Worm (Caenorhabditis elegans) whole organism, L2 larva: ENCODE results near the gene ndx-9.
A peak's percentile ranks its signal among the peaks of the same experiment; 100 is the strongest.

Source experiments
- C34F6.9 ChIP-seq: fragments of 150-350 bp; optimal IDR thresholded peaks from 2 replicates; lab custom pipeline; 2014; ENCODE audit warnings: missing biosample characterization, missing genetic modification characterization
- F13H6.1 ChIP-seq: sonication (generic microtip); optimal IDR thresholded peaks from 2 replicates; lab custom pipeline; 2016; ENCODE audit warnings: missing genetic modification characterization, missing compliant biosample characterization
- Y55F3AM.14 ChIP-seq: fragments of 200-800 bp; sonication (Bioruptor generic); optimal IDR thresholded peaks from 2 replicates; lab custom pipeline; 2018; ENCODE audit warnings: mild to moderate bottlenecking, missing genetic modification characterization, missing compliant biosample characterization
- ZK546.5 ChIP-seq: sonication (generic microtip); optimal IDR thresholded peaks from 2 replicates; lab custom pipeline; 2017; ENCODE audit warnings: missing biosample characterization, missing genetic modification characterization
- aly-2 ChIP-seq: fragments of 150-350 bp; optimal IDR thresholded peaks from 2 replicates; lab custom pipeline; 2014; ENCODE audit warnings: missing biosample characterization, missing genetic modification characterization
- ama-1 ChIP-seq: fragments of 150-350 bp; optimal IDR thresholded peaks from 2 replicates; lab custom pipeline; 2018; ENCODE audit warnings: inconsistent platforms
- blmp-1 ChIP-seq: sonication (generic microtip); optimal IDR thresholded peaks from 2 replicates; lab custom pipeline; 2017; ENCODE audit warnings: missing genetic modification characterization, mild to moderate bottlenecking, missing compliant biosample characterization, antibody characterized with exemption, moderate library complexity; ENCODE audit not compliant: insufficient read depth
- ceh-16 ChIP-seq: fragments of 150-350 bp; optimal IDR thresholded peaks from 2 replicates; lab custom pipeline; 2014; ENCODE audit warnings: missing biosample characterization, missing genetic modification characterization
- ceh-82 ChIP-seq: fragments of 150-350 bp; optimal IDR thresholded peaks from 2 replicates; lab custom pipeline; 2014; ENCODE audit warnings: missing biosample characterization, missing genetic modification characterization
- crh-2 ChIP-seq: sonication (generic microtip); optimal IDR thresholded peaks from 2 replicates; lab custom pipeline; 2017; ENCODE audit warnings: missing biosample characterization, missing genetic modification characterization
- dmd-4 ChIP-seq: sonication (generic microtip); optimal IDR thresholded peaks from 2 replicates; lab custom pipeline; 2017; ENCODE audit warnings: missing biosample characterization, missing genetic modification characterization
- egl-27 ChIP-seq: sonication (generic microtip); optimal IDR thresholded peaks from 3 replicates; lab custom pipeline; 2017; ENCODE audit warnings: missing biosample characterization, missing genetic modification reagents, missing genetic modification characterization
- elt-3 ChIP-seq: sonication (generic microtip); optimal IDR thresholded peaks from 2 replicates; lab custom pipeline; 2017; ENCODE audit warnings: missing biosample characterization, missing genetic modification characterization
- fos-1 ChIP-seq: fragments of 150-350 bp; optimal IDR thresholded peaks from 2 replicates; lab custom pipeline; 2014; ENCODE audit warnings: missing biosample characterization, missing genetic modification characterization
- gmeb-1 ChIP-seq: fragments of 150-350 bp; optimal IDR thresholded peaks from 2 replicates; lab custom pipeline; 2014; ENCODE audit warnings: missing biosample characterization, missing genetic modification characterization
- lin-11 ChIP-seq: fragments of 150-350 bp; sonication (generic microtip); optimal IDR thresholded peaks from 2 replicates; lab custom pipeline; 2014; ENCODE audit warnings: missing biosample characterization, missing genetic modification characterization, inconsistent platforms, mixed read lengths
- lin-13 ChIP-seq: fragments of 150-350 bp; optimal IDR thresholded peaks from 2 replicates; lab custom pipeline; 2014; ENCODE audit warnings: missing biosample characterization, missing genetic modification reagents, missing genetic modification characterization
- lin-39 ChIP-seq: fragments of 150-350 bp; optimal IDR thresholded peaks from 2 replicates; lab custom pipeline; 2014; ENCODE audit warnings: missing biosample characterization, missing genetic modification reagents, missing genetic modification characterization
- lsy-2 ChIP-seq, 2 experiments: fragments of 150-350 bp in 1 of 2; sonication (generic microtip) in 1 of 2; optimal IDR thresholded peaks; 2 replicates each; lab custom pipeline; 2014 to 2017; ENCODE audit warnings: missing biosample characterization in 2 of 2, missing genetic modification characterization in 2 of 2
- mbf-1 ChIP-seq: sonication (generic microtip); optimal IDR thresholded peaks from 2 replicates; lab custom pipeline; 2017; ENCODE audit warnings: missing biosample characterization, missing genetic modification characterization
- mdl-1 ChIP-seq, 2 experiments: fragments of 150-350 bp in 1 of 2; sonication (generic microtip) in 1 of 2; optimal IDR thresholded peaks; 2 replicates each; lab custom pipeline; 2017; ENCODE audit warnings: missing biosample characterization in 2 of 2, missing genetic modification characterization in 2 of 2
- nhr-10 ChIP-seq: sonication (generic microtip); optimal IDR thresholded peaks from 2 replicates; lab custom pipeline; 2017; ENCODE audit warnings: missing biosample characterization, missing genetic modification characterization
- nhr-11 ChIP-seq: fragments of 150-350 bp; optimal IDR thresholded peaks from 2 replicates; lab custom pipeline; 2014; ENCODE audit warnings: missing biosample characterization, missing genetic modification characterization
- nhr-12 ChIP-seq: fragments of 150-350 bp; optimal IDR thresholded peaks from 2 replicates; lab custom pipeline; 2014; ENCODE audit warnings: missing biosample characterization, missing genetic modification characterization
- nhr-129 ChIP-seq: fragments of 150-350 bp; optimal IDR thresholded peaks from 2 replicates; lab custom pipeline; 2014; ENCODE audit warnings: missing biosample characterization, missing genetic modification characterization
- nhr-23 ChIP-seq: fragments of 150-350 bp; optimal IDR thresholded peaks from 2 replicates; lab custom pipeline; 2014; ENCODE audit warnings: missing biosample characterization, missing genetic modification reagents, missing genetic modification characterization
- nhr-237 ChIP-seq: fragments of 150-350 bp; optimal IDR thresholded peaks from 2 replicates; lab custom pipeline; 2014; ENCODE audit warnings: missing biosample characterization, missing genetic modification characterization
- nhr-25 ChIP-seq: fragments of 150-350 bp; sonication (generic microtip); optimal IDR thresholded peaks from 3 replicates; lab custom pipeline; 2014; ENCODE audit warnings: missing biosample characterization, missing genetic modification characterization
- nhr-6 ChIP-seq: fragments of 150-350 bp; optimal IDR thresholded peaks from 2 replicates; lab custom pipeline; 2014; ENCODE audit warnings: missing biosample characterization, missing genetic modification characterization
- sem-4 ChIP-seq: fragments of 150-350 bp; optimal IDR thresholded peaks from 2 replicates; lab custom pipeline; 2014; ENCODE audit warnings: missing biosample characterization, missing genetic modification reagents, missing genetic modification characterization
- skn-1 ChIP-seq: sonication (generic microtip); optimal IDR thresholded peaks from 2 replicates; lab custom pipeline; 2017; ENCODE audit warnings: missing biosample characterization, missing genetic modification characterization
- sma-3 ChIP-seq: sonication (generic microtip); optimal IDR thresholded peaks from 2 replicates; lab custom pipeline; 2016; ENCODE audit warnings: missing genetic modification reagents, missing genetic modification characterization, missing compliant biosample characterization
- sma-9 ChIP-seq, 2 experiments: fragments of 150-350 bp in 1 of 2; sonication (generic microtip) in 1 of 2; optimal IDR thresholded peaks; 2 replicates each; lab custom pipeline; 2014 to 2016; ENCODE audit warnings: missing genetic modification characterization in 2 of 2, mild to moderate bottlenecking in 1 of 2, missing biosample characterization in 1 of 2, missing compliant biosample characterization in 1 of 2, missing genetic modification reagents in 1 of 2, moderate library complexity in 1 of 2
- snpc-4 ChIP-seq: fragments of 150-350 bp; optimal IDR thresholded peaks from 2 replicates; lab custom pipeline; 2014; ENCODE audit warnings: missing biosample characterization, missing genetic modification characterization
- unc-55 ChIP-seq: fragments of 150-350 bp; sonication (generic microtip); optimal IDR thresholded peaks from 3 replicates; lab custom pipeline; 2014; ENCODE audit warnings: missing biosample characterization, missing genetic modification reagents, missing genetic modification characterization
- ztf-1 ChIP-seq: fragments of 200-800 bp; sonication (Bioruptor generic); conservative IDR thresholded peaks from 2 replicates; pipeline ENCODE4 v1.3.6; 2022; ENCODE audit warnings: missing genetic modification characterization, missing compliant biosample characterization

The ndx-9 gene

ce11 chrIV:10975968-10976367 is 35.9 kb downstream of the ndx-9 start (continued):
- TF ChIP-seq snpc-4 (tag; lab: Kevin White, UChicago) (no peak), lin-11 (tag; lab: Kevin White, UChicago) (no peak), sem-4 (no peak)

DNA sequence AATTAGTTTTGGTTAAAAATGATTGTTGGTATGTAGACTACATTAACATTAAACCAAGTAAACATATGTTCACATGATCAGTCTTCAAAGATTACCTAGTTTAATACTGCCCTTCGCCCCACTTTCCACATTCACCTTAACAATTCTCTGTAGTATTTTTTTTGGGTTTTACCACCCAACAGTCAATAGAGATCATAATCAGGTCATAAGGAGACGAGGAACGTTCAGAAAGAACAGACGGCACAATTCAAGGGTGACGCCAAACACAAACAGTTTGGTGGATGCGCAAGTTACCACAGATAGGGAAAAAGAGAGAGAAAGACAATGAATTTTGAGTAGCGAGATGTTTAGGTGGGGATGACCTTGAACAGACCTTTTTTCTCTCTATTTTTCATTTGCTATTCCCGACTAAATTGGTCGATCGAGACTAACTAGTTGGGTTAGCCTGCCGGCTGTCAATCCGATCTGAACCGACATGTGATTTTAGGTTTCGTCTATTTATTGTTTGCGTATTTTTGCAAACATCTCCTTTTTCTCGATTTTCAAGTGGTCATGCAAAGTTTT is 40.1 kb downstream of the ndx-9 start:
- TF ChIP-seq ceh-16 (tag; lab: Kevin White, UChicago) = peak; percentile 25
- TF ChIP-seq egl-27 (tag; lab: Kevin White, UChicago) = peak; percentile 27
- TF ChIP-seq nhr-129 (tag; lab: Kevin White, UChicago) = peak; percentile 63
- peak; percentile 47 for TF ChIP-seq nhr-6 (tag; lab: Kevin White, UChicago)
- peak; percentile 35 for TF ChIP-seq F13H6.1
- no peak for TF ChIP-seq nhr-237 (tag; lab: Kevin White, UChicago)
- TF ChIP-seq mdl-1 (tag; optimal IDR thresholded peaks at IDR 0.05; lab: Kevin White, UChicago) = peak in 1 of 2 experiments; percentile 23
- TF ChIP-seq lsy-2 (tag; optimal IDR thresholded peaks at IDR 0.05; lab: Kevin White, UChicago) = peak in 1 of 2 experiments; percentile 4
- TF ChIP-seq crh-2 (tag; lab: Kevin White, UChicago) = no peak
- TF ChIP-seq gmeb-1 (tag; lab: Kevin White, UChicago) = peak; percentile 26
- TF ChIP-seq nhr-25 = peak; percentile 78
- no peak for TF ChIP-seq C34F6.9
- TF ChIP-seq sma-9 (GFP tag; optimal IDR thresholded peaks at IDR 0.05; lab: Kevin White, UChicago) = peak; percentile 58
- TF ChIP-seq sma-9 (tag; optimal IDR thresholded peaks at IDR 0.05; lab: Kevin White, UChicago) = no peak
- no peak for TF ChIP-seq nhr-12 (tag; lab: Kevin White, UChicago)
- TF ChIP-seq dmd-4 (tag; lab: Kevin White, UChicago) = no peak
- no peak for TF ChIP-seq mbf-1
- no peak for TF ChIP-seq lin-39 (tag; lab: Kevin White, UChicago)
- peak; percentile 47 for TF ChIP-seq blmp-1
- no peak for TF ChIP-seq aly-2 (tag; lab: Kevin White, UChicago)
- TF ChIP-seq sma-3 (GFP tag; lab: Kevin White, UChicago) = peak; percentile 41
- no peak for TF ChIP-seq ceh-82 (tag; lab: Kevin White, UChicago)
- no peak for TF ChIP-seq nhr-11 (tag; lab: Kevin White, UChicago)
- TF ChIP-seq fos-1 = peak; percentile 29
- no peak for TF ChIP-seq ama-1 (lab: Kevin White, UChicago)

- no peak for TF ChIP-seq nhr-23 (tag; lab: Kevin White, UChicago)
- TF ChIP-seq gmeb-1 (tag; lab: Kevin White, UChicago) = no peak
- TF ChIP-seq ztf-1 (GFP tag; lab: Robert Waterston, UW) = no peak
- TF ChIP-seq elt-3 = no peak
- no peak for TF ChIP-seq snpc-4 (tag; lab: Kevin White, UChicago)
- TF ChIP-seq ZK546.5 (tag; lab: Kevin White, UChicago) = no peak
- TF ChIP-seq Y55F3AM.14 (GFP tag; lab: Kevin White, UChicago) = no peak
- TF ChIP-seq nhr-10 = no peak
- TF ChIP-seq lsy-2 (tag; optimal IDR thresholded peaks at IDR 0.05; lab: Kevin White, UChicago) = no peak
- no peak for TF ChIP-seq ama-1 (lab: Kevin White, UChicago)
- TF ChIP-seq sem-4 = no peak
- TF ChIP-seq skn-1 (tag; lab: Kevin White, UChicago) = no peak
- no peak for TF ChIP-seq unc-55 (GFP tag; lab: Kevin White, UChicago)
- TF ChIP-seq nhr-237 (tag; lab: Kevin White, UChicago) = no peak
- no peak for TF ChIP-seq lin-13
- TF ChIP-seq mbf-1 = no peak
Measured at ce11 chrIV:10970767-10971166, 41.1 kb downstream of the ndx-9 start.

- TF ChIP-seq crh-2 (tag; lab: Kevin White, UChicago) (peak; percentile 57), fos-1 (peak; percentile 97), sma-9 (GFP tag; optimal IDR thresholded peaks at IDR 0.05; lab: Kevin White, UChicago) (peak; percentile 69), sma-9 (tag; optimal IDR thresholded peaks at IDR 0.05; lab: Kevin White, UChicago) (no peak), gmeb-1 (tag; lab: Kevin White, UChicago) (peak; percentile 21), lin-39 (tag; lab: Kevin White, UChicago) (no peak), dmd-4 (tag; lab: Kevin White, UChicago) (no peak)
Measured at ce11 chrIV:10970333-10970732, 41.5 kb downstream of the ndx-9 start.
